Fruit fly (Drosophila melanogaster): Measurements from ENCODE around the gene ND-B16.6.

DNA sequence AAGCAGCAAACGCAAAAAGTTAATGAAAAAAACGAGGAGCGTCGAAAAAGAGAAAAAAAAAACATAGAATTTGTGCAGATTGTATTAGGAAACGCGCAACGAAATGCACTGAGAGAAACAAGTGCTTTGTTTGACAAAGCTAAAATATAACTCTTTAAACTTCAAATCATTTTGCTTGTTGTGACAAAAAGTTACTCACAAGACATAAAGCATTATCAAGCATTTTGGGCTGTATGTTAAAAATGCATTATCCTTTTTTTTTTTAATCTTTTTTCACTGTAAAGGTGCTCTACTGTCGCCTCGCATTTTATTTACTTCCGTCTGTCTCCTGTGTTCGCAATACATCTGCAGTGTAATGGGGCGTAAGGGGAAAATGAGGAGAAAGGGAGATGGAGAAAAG, 26.5 kb upstream of the ND-B16.6 start:
- TF ChIP-seq CTCF (optimal IDR thresholded peaks at IDR 0.05) (no peak), CG8478 (optimal IDR thresholded peaks at IDR 0.05) (no peak)

Data from S2 (cell line).